Worm (Caenorhabditis elegans) whole organism, L4 larva: ENCODE measurements around the gene del-9.

ENCODE experiments used
- attf-4 ChIP-seq: sonication (generic microtip); optimal IDR thresholded peaks from 3 replicates; lab custom pipeline; 2017; ENCODE audit warnings: missing biosample characterization, missing genetic modification characterization
- dmd-8 ChIP-seq: fragments of 200-800 bp; sonication (Bioruptor generic); IDR thresholded peaks from 2 replicates; pipeline ENCODE4 v1.3.6; 2022; ENCODE audit warnings: missing genetic modification characterization, missing compliant biosample characterization
- nhr-237 ChIP-seq: sonication (generic microtip); optimal IDR thresholded peaks from 2 replicates; lab custom pipeline; 2017; ENCODE audit warnings: missing biosample characterization, missing genetic modification characterization
- pqm-1 ChIP-seq: sonication (generic microtip); optimal IDR thresholded peaks from 2 replicates; lab custom pipeline; 2017; ENCODE audit warnings: missing biosample characterization, missing genetic modification characterization

DNA sequence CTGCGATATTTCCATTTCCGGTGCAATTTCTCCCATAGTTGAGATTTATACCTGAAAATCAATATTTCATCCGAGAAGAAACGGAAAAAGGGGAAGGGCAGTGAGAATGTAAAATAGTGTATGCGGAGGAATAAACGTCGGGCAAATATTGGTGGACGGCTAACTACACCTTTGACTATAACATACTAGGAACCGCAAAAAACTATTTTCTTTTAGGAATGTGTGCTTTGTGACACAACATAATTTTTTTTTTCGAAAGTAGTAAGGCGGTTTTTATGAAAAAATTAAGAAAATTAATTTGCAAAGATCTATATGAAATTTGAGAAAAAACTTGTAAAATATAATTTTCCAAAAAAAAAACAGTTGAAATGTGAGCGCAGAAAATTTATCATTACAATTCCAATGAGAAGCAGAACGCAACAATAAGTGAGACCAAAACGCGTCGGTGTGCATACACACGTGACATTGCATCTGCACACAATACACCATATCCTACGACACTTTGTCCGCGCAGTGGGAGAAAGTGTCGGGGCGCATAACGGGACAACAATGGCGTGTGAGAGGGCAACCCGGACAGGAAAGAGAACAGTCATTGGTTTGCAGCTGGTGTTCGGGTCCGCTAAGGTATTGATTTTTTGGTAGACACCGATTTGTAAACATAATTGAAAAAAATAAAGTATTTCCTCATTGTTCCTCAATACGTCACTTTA lies 33.1 kb upstream of the del-9 start, which contains the start of the genes sax-1 and R11G1.2:
- TF ChIP-seq dmd-8 (GFP tag; lab: Robert Waterston, UW) (no peak), pqm-1 (tag; lab: Kevin White, UChicago) (no peak), nhr-237 (no peak), attf-4 (tag; lab: Kevin White, UChicago) (no peak)
